Worm (Caenorhabditis elegans) whole organism, L1 larva: Measurements from ENCODE around the gene twk-12.

ENCODE experiments used
- C04F5.9 ChIP-seq: sonication (generic microtip); optimal IDR thresholded peaks from 2 replicates; lab custom pipeline; 2016; ENCODE audit warnings: missing genetic modification characterization, missing compliant biosample characterization
- Y116A8C.19 ChIP-seq: sonication (generic microtip); optimal IDR thresholded peaks from 2 replicates; lab custom pipeline; 2016; ENCODE audit warnings: missing compliant biosample characterization, missing genetic modification characterization, borderline replicate concordance
- ama-1 ChIP-seq: fragments of 150-350 bp; optimal IDR thresholded peaks from 2 replicates; lab custom pipeline; 2014
- ceh-88 ChIP-seq: fragments of 200-800 bp; sonication (Bioruptor generic); IDR thresholded peaks from 2 replicates; pipeline ENCODE4 v1.3.6; 2022; ENCODE audit warnings: missing genetic modification characterization, missing compliant biosample characterization
- efl-3 ChIP-seq: fragments of 200-800 bp; sonication (Bioruptor generic); optimal IDR thresholded peaks from 2 replicates; lab custom pipeline; 2018; ENCODE audit warnings: mild to moderate bottlenecking, missing genetic modification characterization, missing compliant biosample characterization
- fkh-4 ChIP-seq: sonication (generic microtip); optimal IDR thresholded peaks from 2 replicates; lab custom pipeline; 2016; ENCODE audit warnings: missing compliant biosample characterization, missing genetic modification characterization, borderline replicate concordance
- irx-1 ChIP-seq: sonication (generic microtip); optimal IDR thresholded peaks from 2 replicates; lab custom pipeline; 2016; ENCODE audit warnings: missing genetic modification characterization, missing compliant biosample characterization
- lin-14 ChIP-seq: fragments of 200-800 bp; sonication (Bioruptor generic); optimal IDR thresholded peaks from 2 replicates; lab custom pipeline; 2018; ENCODE audit warnings: mild to moderate bottlenecking, missing genetic modification characterization, moderate library complexity, missing compliant biosample characterization
- mep-1 ChIP-seq: fragments of 150-350 bp; optimal IDR thresholded peaks from 2 replicates; lab custom pipeline; 2014; ENCODE audit warnings: missing biosample characterization, missing genetic modification characterization
- rnt-1 ChIP-seq: sonication (generic microtip); optimal IDR thresholded peaks from 2 replicates; lab custom pipeline; 2016; ENCODE audit warnings: mild to moderate bottlenecking, missing genetic modification characterization, moderate library complexity, missing compliant biosample characterization
- snpc-4 ChIP-seq: fragments of 150-350 bp; optimal IDR thresholded peaks from 2 replicates; lab custom pipeline; 2014; ENCODE audit warnings: missing biosample characterization, missing genetic modification characterization
- unc-62 ChIP-seq: fragments of 150-350 bp; optimal IDR thresholded peaks from 2 replicates; lab custom pipeline; 2014; ENCODE audit warnings: missing biosample characterization, missing genetic modification reagents, missing genetic modification characterization

- TF ChIP-seq ama-1 (no peak), mep-1 (tag; lab: Kevin White, UChicago) (no peak), rnt-1 (no peak), lin-14 (GFP tag; lab: Kevin White, UChicago) (no peak), snpc-4 (no peak), efl-3 (GFP tag; lab: Kevin White, UChicago) (no peak), fkh-4 (no peak), irx-1 (tag; lab: Kevin White, UChicago) (no peak), unc-62 (GFP tag; lab: Kevin White, UChicago) (no peak), C04F5.9 (tag; lab: Kevin White, UChicago) (no peak), ceh-88 (GFP tag; lab: Robert Waterston, UW) (no peak), Y116A8C.19 (tag; lab: Kevin White, UChicago) (no peak)
Observed at ce11 chrV:10682122-10682521, 14.7 kb downstream of the twk-12 start, which contains the start of gene gsp-1.
